In genomic region chr3L:9462247-9462769, dm6 we compare ENCODE assay signal across 6 fruit fly cellular contexts.
A peak's percentile ranks its signal among the peaks of the same experiment; 100 is the strongest.
TF ChIP-seq lines count a peak whose summit lies in the region.

No protein-coding gene starts in this region.

- peak; percentile 53 for TF ChIP-seq CTCF in whole organism, embryonic (GFP tag; optimal IDR thresholded peaks at IDR 0.05; lab: Kevin White, UChicago)

TF ChIP-seq in whole organism, 6 proteins besides CTCF, POLR2A, EP300 and RAD21:
- TF ChIP-seq pan (optimal IDR thresholded peaks at IDR 0.05; lab: Kevin White, UChicago), result no peak
- peak; percentile 41 for TF ChIP-seq Dll (optimal IDR thresholded peaks at IDR 0.05; lab: Kevin White, UChicago)

TF ChIP-seq in whole organism, adult, 20 proteins besides CTCF, POLR2A, EP300 and RAD21 (continues in another document):
- TF ChIP-seq CG5204 (GFP tag; optimal IDR thresholded peaks at IDR 0.05; lab: Kevin White, UChicago) (peak; percentile 79), CG33017 (tag; optimal IDR thresholded peaks at IDR 0.05; lab: Kevin White, UChicago) (peak; percentile 94), CG14711 (tag; optimal IDR thresholded peaks at IDR 0.05; lab: Kevin White, UChicago) (peak; percentile 82), pad (GFP tag; optimal IDR thresholded peaks at IDR 0.05; lab: Kevin White, UChicago) (peak; percentile 56), ovo (GFP tag; optimal IDR thresholded peaks at IDR 0.05; lab: Kevin White, UChicago) (no peak), cnc (optimal IDR thresholded peaks at IDR 0.05; lab: Kevin White, UChicago) (no peak), toe (GFP tag; optimal IDR thresholded peaks at IDR 0.05; lab: Kevin White, UChicago) (peak; percentile 70), CG7045 (GFP tag; optimal IDR thresholded peaks at IDR 0.05; lab: Kevin White, UChicago) (peak; percentile 92), Clk (GFP tag; optimal IDR thresholded peaks at IDR 0.05; lab: Kevin White, UChicago) (peak; percentile 32), bab1 (GFP tag; optimal IDR thresholded peaks at IDR 0.05; lab: Kevin White, UChicago) (peak; percentile 89), tj (GFP tag; optimal IDR thresholded peaks at IDR 0.05; lab: Kevin White, UChicago) (peak; percentile 47), CG7101 (tag; optimal IDR thresholded peaks at IDR 0.05; lab: Kevin White, UChicago) (peak; percentile 91), cic (GFP tag; optimal IDR thresholded peaks at IDR 0.05; lab: Kevin White, UChicago) (peak; percentile 52), Hr96 (GFP tag; optimal IDR thresholded peaks at IDR 0.05; lab: Kevin White, UChicago) (peak; percentile 72), CG11617 (GFP tag; optimal IDR thresholded peaks at IDR 0.05; lab: Kevin White, UChicago) (peak; percentile 90), CG12768 (GFP tag; optimal IDR thresholded peaks at IDR 0.05; lab: Kevin White, UChicago) (peak; percentile 90), Crg-1 (GFP tag; optimal IDR thresholded peaks at IDR 0.05; lab: Kevin White, UChicago) (peak; percentile 10), CG1620 (GFP tag; optimal IDR thresholded peaks at IDR 0.05; lab: Kevin White, UChicago) (peak; percentile 14)

TF ChIP-seq in whole organism, embryonic, 481 proteins besides CTCF, POLR2A, EP300 and RAD21 (continues in another document):
- TF ChIP-seq Oaz (GFP tag; IDR thresholded peaks at IDR 0.05; lab: Robert Waterston, UW) (peak; percentile 59), dpn (GFP tag; optimal IDR thresholded peaks at IDR 0.05; lab: Kevin White, UChicago) (peak; percentile 73 to 77), pros (GFP tag; optimal IDR thresholded peaks at IDR 0.05; lab: Kevin White, UChicago) (peak; percentile 75), CG4617 (GFP tag; optimal IDR thresholded peaks at IDR 0.05; lab: Kevin White, UChicago; ENCODE audit: borderline replicate concordance) (peak; percentile 0), CG8290 (GFP tag; optimal IDR thresholded peaks at IDR 0.05; lab: Kevin White, UChicago) (peak; percentile 75), CG8290 (tag; optimal IDR thresholded peaks at IDR 0.05; lab: Kevin White, UChicago) (peak; percentile 54 to 77), CG33557 (GFP tag; optimal IDR thresholded peaks at IDR 0.05; lab: Kevin White, UChicago) (peak; percentile 92), CG2199 (GFP tag; IDR thresholded peaks at IDR 0.05; lab: Robert Waterston, UW) (peak; percentile 90; the same call in 2 of the 3 replicates), slp2 (GFP tag; optimal IDR thresholded peaks at IDR 0.05; lab: Kevin White, UChicago) (peak; percentile 77), CG15269 (tag; optimal IDR thresholded peaks at IDR 0.05; lab: Kevin White, UChicago) (peak; percentile 90), org-1 (GFP tag; optimal IDR thresholded peaks at IDR 0.05; lab: Kevin White, UChicago) (peak; percentile 89), HLH54F (GFP tag; optimal IDR thresholded peaks at IDR 0.05; lab: Kevin White, UChicago) (peak; percentile 55), Myb (GFP tag; optimal IDR thresholded peaks at IDR 0.05; lab: Kevin White, UChicago) (peak; percentile 4), Atf-2 (GFP tag; optimal IDR thresholded peaks at IDR 0.05; lab: Kevin White, UChicago) (peak; percentile 72), sd (tag; optimal IDR thresholded peaks at IDR 0.05; lab: Kevin White, UChicago) (no peak), CG7928 (GFP tag; optimal IDR thresholded peaks at IDR 0.05; lab: Kevin White, UChicago) (peak; percentile 25), fd96Cb (tag; optimal IDR thresholded peaks at IDR 0.05; lab: Kevin White, UChicago) (peak; percentile 90)

TF ChIP-seq in whole organism, prepupa, 60 proteins besides CTCF, POLR2A, EP300 and RAD21 (continues in another document):
- peak; percentile 91 for TF ChIP-seq Eip75B (GFP tag; optimal IDR thresholded peaks at IDR 0.05; lab: Kevin White, UChicago)
- peak; percentile 56 for TF ChIP-seq Sox15 (GFP tag; optimal IDR thresholded peaks at IDR 0.05; lab: Kevin White, UChicago)
- TF ChIP-seq Met (GFP tag; optimal IDR thresholded peaks at IDR 0.05; lab: Kevin White, UChicago), result peak; percentile 90
- TF ChIP-seq dsx (GFP tag; optimal IDR thresholded peaks at IDR 0.05; lab: Kevin White, UChicago; ENCODE audit: poor library complexity, severe bottlenecking), result peak; percentile 85
- TF ChIP-seq CG6276 (GFP tag; optimal IDR thresholded peaks at IDR 0.05; lab: Kevin White, UChicago), result peak; percentile 97
- peak; percentile 85 for TF ChIP-seq spab (GFP tag; optimal IDR thresholded peaks at IDR 0.05; lab: Kevin White, UChicago)
- peak; percentile 91 for TF ChIP-seq OdsH (GFP tag; optimal IDR thresholded peaks at IDR 0.05; lab: Kevin White, UChicago)
- peak; percentile 64 for TF ChIP-seq Hr39 (GFP tag; optimal IDR thresholded peaks at IDR 0.05; lab: Kevin White, UChicago)
- peak; percentile 85 for TF ChIP-seq CG6854 (GFP tag; optimal IDR thresholded peaks at IDR 0.05; lab: Kevin White, UChicago)
- peak; percentile 83 for TF ChIP-seq vri (GFP tag; optimal IDR thresholded peaks at IDR 0.05; lab: Kevin White, UChicago)
- peak; percentile 76 for TF ChIP-seq Eip93F (GFP tag; optimal IDR thresholded peaks at IDR 0.05; lab: Kevin White, UChicago)
- TF ChIP-seq CG3919 (GFP tag; optimal IDR thresholded peaks at IDR 0.05; lab: Kevin White, UChicago), result peak; percentile 89
- TF ChIP-seq CG31627 (GFP tag; optimal IDR thresholded peaks at IDR 0.05; lab: Kevin White, UChicago), result peak; percentile 77
- TF ChIP-seq CG3032 (tag; optimal IDR thresholded peaks at IDR 0.05; lab: Kevin White, UChicago), result peak; percentile 91
- TF ChIP-seq fkh (GFP tag; optimal IDR thresholded peaks at IDR 0.05; lab: Kevin White, UChicago), result peak; percentile 29
- peak; percentile 59 for TF ChIP-seq CG11902 (GFP tag; optimal IDR thresholded peaks at IDR 0.05; lab: Kevin White, UChicago)
- peak; percentile 99 for TF ChIP-seq Eip78C (GFP tag; lab: Kevin White, UChicago)
- peak; percentile 89 for TF ChIP-seq dac (GFP tag; optimal IDR thresholded peaks at IDR 0.05; lab: Kevin White, UChicago)
- peak; percentile 76 for TF ChIP-seq Ets21C (GFP tag; optimal IDR thresholded peaks at IDR 0.05; lab: Kevin White, UChicago)

TF ChIP-seq in whole organism, pupa, 21 proteins besides CTCF, POLR2A, EP300 and RAD21 (continues in another document):
- TF ChIP-seq fd96Ca (GFP tag; IDR thresholded peaks at IDR 0.05; lab: Robert Waterston, UW) (no peak), CG8159 (tag; optimal IDR thresholded peaks at IDR 0.05; lab: Kevin White, UChicago) (peak; percentile 94), gl (tag; optimal IDR thresholded peaks at IDR 0.05; lab: Kevin White, UChicago) (peak; percentile 62), Pif1B (GFP tag; optimal IDR thresholded peaks at IDR 0.05; lab: Kevin White, UChicago) (peak; percentile 87), CG13204 (GFP tag; optimal IDR thresholded peaks at IDR 0.05; lab: Kevin White, UChicago) (peak; percentile 49), rn (GFP tag; IDR thresholded peaks at IDR 0.05; lab: Robert Waterston, UW) (no peak), CG34367 (tag; optimal IDR thresholded peaks at IDR 0.05; lab: Kevin White, UChicago) (peak; percentile 90), CG8301 (tag; optimal IDR thresholded peaks at IDR 0.05; lab: Kevin White, UChicago) (peak; percentile 96), CG9948 (tag; optimal IDR thresholded peaks at IDR 0.05; lab: Kevin White, UChicago) (peak; percentile 88), CG15710 (tag; optimal IDR thresholded peaks at IDR 0.05; lab: Kevin White, UChicago) (peak; percentile 91), CG14655 (GFP tag; optimal IDR thresholded peaks at IDR 0.05; lab: Kevin White, UChicago) (peak; percentile 96), CG12605 (GFP tag; IDR thresholded peaks at IDR 0.05; lab: Robert Waterston, UW) (peak; percentile 66), CG32121 (GFP tag; IDR thresholded peaks at IDR 0.05; lab: Robert Waterston, UW) (peak; percentile 90), CG17806 (tag; optimal IDR thresholded peaks at IDR 0.05; lab: Kevin White, UChicago) (peak; percentile 90), D1 (tag; optimal IDR thresholded peaks at IDR 0.05; lab: Kevin White, UChicago) (peak; percentile 93), EcR (GFP tag; optimal IDR thresholded peaks at IDR 0.05; lab: Kevin White, UChicago) (no peak), Pif1A (GFP tag; optimal IDR thresholded peaks at IDR 0.05; lab: Kevin White, UChicago) (peak; percentile 94), CG4496 (GFP tag; IDR thresholded peaks at IDR 0.05; lab: Robert Waterston, UW) (peak; percentile 92), Snoo (tag; optimal IDR thresholded peaks at IDR 0.05; lab: Kevin White, UChicago) (peak; percentile 89), Ets98B (GFP tag; IDR thresholded peaks at IDR 0.05; lab: Robert Waterston, UW) (peak; percentile 91)

TF ChIP-seq in whole organism, wandering third instar larva, 38 proteins besides CTCF, POLR2A, EP300 and RAD21 (continues in another document):
- peak; percentile 62 for TF ChIP-seq Hnf4 (GFP tag; optimal IDR thresholded peaks at IDR 0.05; lab: Kevin White, UChicago)
- no peak for TF ChIP-seq Myc (optimal IDR thresholded peaks at IDR 0.05; lab: Kevin White, UChicago)
- TF ChIP-seq OdsH (GFP tag; optimal IDR thresholded peaks at IDR 0.05; lab: Kevin White, UChicago), result peak; percentile 78
- peak; percentile 82 for TF ChIP-seq sage (GFP tag; optimal IDR thresholded peaks at IDR 0.05; lab: Kevin White, UChicago)
- peak; percentile 61 for TF ChIP-seq tai (GFP tag; optimal IDR thresholded peaks at IDR 0.05; lab: Kevin White, UChicago)
- TF ChIP-seq Hr78 (GFP tag; optimal IDR thresholded peaks at IDR 0.05; lab: Kevin White, UChicago), result no peak
- peak; percentile 94 for TF ChIP-seq Sp1 (GFP tag; optimal IDR thresholded peaks at IDR 0.05; lab: Kevin White, UChicago)
- TF ChIP-seq GATAd (GFP tag; optimal IDR thresholded peaks at IDR 0.05; lab: Kevin White, UChicago), result no peak
- TF ChIP-seq woc (GFP tag; optimal IDR thresholded peaks at IDR 0.05; lab: Kevin White, UChicago), result peak; percentile 89
- TF ChIP-seq CG32264 (GFP tag; optimal IDR thresholded peaks at IDR 0.05; lab: Kevin White, UChicago), result peak; percentile 50
- TF ChIP-seq ey (GFP tag; optimal IDR thresholded peaks at IDR 0.05; lab: Kevin White, UChicago), result peak; percentile 76
- TF ChIP-seq brk (GFP tag; optimal IDR thresholded peaks at IDR 0.05; lab: Kevin White, UChicago), result peak; percentile 84
- TF ChIP-seq fru (GFP tag; optimal IDR thresholded peaks at IDR 0.05; lab: Kevin White, UChicago), result peak; percentile 89
- TF ChIP-seq lola (GFP tag; optimal IDR thresholded peaks at IDR 0.05; lab: Kevin White, UChicago), result no peak
- TF ChIP-seq Hr83 (GFP tag; optimal IDR thresholded peaks at IDR 0.05; lab: Kevin White, UChicago; ENCODE audit: poor library complexity, severe bottlenecking), result no peak
- TF ChIP-seq psq (GFP tag; optimal IDR thresholded peaks at IDR 0.05; lab: Kevin White, UChicago), result peak; percentile 61
- TF ChIP-seq usp (GFP tag; optimal IDR thresholded peaks at IDR 0.05; lab: Kevin White, UChicago), result no peak
- TF ChIP-seq Mio (GFP tag; optimal IDR thresholded peaks at IDR 0.05; lab: Kevin White, UChicago), result no peak
- TF ChIP-seq sv (GFP tag; optimal IDR thresholded peaks at IDR 0.05; lab: Kevin White, UChicago), result peak; percentile 70
- TF ChIP-seq h (GFP tag; optimal IDR thresholded peaks at IDR 0.05; lab: Kevin White, UChicago), result peak; percentile 89
- no peak for TF ChIP-seq Vsx2 (GFP tag; optimal IDR thresholded peaks at IDR 0.05; lab: Kevin White, UChicago; ENCODE audit: partially characterized antibody)
- TF ChIP-seq pan (optimal IDR thresholded peaks at IDR 0.05; lab: Kevin White, UChicago), result no peak
- peak; percentile 0 to 86 for TF ChIP-seq foxo (GFP tag; optimal IDR thresholded peaks at IDR 0.05; lab: Kevin White, UChicago)
